Worm (Caenorhabditis elegans) whole organism, late embryonic: ENCODE measurements around the gene C08F1.11.

Source experiments
- F13H6.1 ChIP-seq: sonication (generic microtip); optimal IDR thresholded peaks from 2 replicates; lab custom pipeline; 2016; ENCODE audit warnings: missing genetic modification characterization, missing compliant biosample characterization
- K09A11.1 ChIP-seq: sonication (generic microtip); optimal IDR thresholded peaks from 2 replicates; lab custom pipeline; 2017; ENCODE audit warnings: antibody characterized with exemption, mild to moderate bottlenecking, missing genetic modification characterization, missing compliant biosample characterization; ENCODE audit not compliant: insufficient read depth
- T23F11.4 ChIP-seq: fragments of 200-800 bp; sonication (Bioruptor generic); optimal IDR thresholded peaks from 2 replicates; lab custom pipeline; 2018; ENCODE audit warnings: mild to moderate bottlenecking, missing genetic modification characterization, missing compliant biosample characterization
- ahr-1 ChIP-seq: sonication (generic microtip); optimal IDR thresholded peaks from 2 replicates; lab custom pipeline; 2016; ENCODE audit warnings: missing genetic modification characterization, missing compliant biosample characterization
- ceh-34 ChIP-seq: sonication (generic microtip); optimal IDR thresholded peaks from 2 replicates; lab custom pipeline; 2016; ENCODE audit warnings: mild to moderate bottlenecking, missing genetic modification characterization, missing compliant biosample characterization
- dve-1 ChIP-seq: sonication (generic microtip); optimal IDR thresholded peaks from 2 replicates; lab custom pipeline; 2017; ENCODE audit warnings: antibody characterized with exemption, mild to moderate bottlenecking, missing genetic modification characterization, missing compliant biosample characterization
- ets-4 ChIP-seq: sonication (generic microtip); optimal IDR thresholded peaks from 2 replicates; lab custom pipeline; 2016; ENCODE audit warnings: missing genetic modification characterization, missing compliant biosample characterization
- hlh-8 ChIP-seq: sonication (generic microtip); optimal IDR thresholded peaks from 2 replicates; lab custom pipeline; 2016; ENCODE audit warnings: missing genotype, missing genetic modification characterization, missing compliant biosample characterization
- pha-2 ChIP-seq: sonication (generic microtip); optimal IDR thresholded peaks from 2 replicates; lab custom pipeline; 2017; ENCODE audit warnings: mild to moderate bottlenecking, missing genetic modification characterization, missing compliant biosample characterization
- sox-2 ChIP-seq: fragments of 200-800 bp; sonication (Bioruptor generic); IDR thresholded peaks from 2 replicates; pipeline ENCODE4 v1.3.6; 2022; ENCODE audit warnings: missing genetic modification reagents, missing genetic modification characterization, missing compliant biosample characterization
- unc-3 ChIP-seq, 2 experiments: fragments of 200-800 bp in 1 of 2; sonication (Bioruptor generic) in 1 of 2; sonication (generic microtip) in 1 of 2; conservative IDR thresholded peaks in 1 of 2; optimal IDR thresholded peaks in 1 of 2; 2 replicates each; pipeline versions ENCODE4 v1.3.6 to Lab custom; 2016 to 2022; ENCODE audit warnings: missing compliant biosample characterization in 2 of 2, missing genetic modification characterization in 2 of 2, missing genetic modification reagents in 1 of 2
- unc-55 ChIP-seq: sonication (generic microtip); optimal IDR thresholded peaks from 2 replicates; lab custom pipeline; 2017; ENCODE audit warnings: missing biosample characterization, missing genetic modification reagents, missing genetic modification characterization
- ztf-16 ChIP-seq: sonication (generic microtip); optimal IDR thresholded peaks from 2 replicates; lab custom pipeline; 2017; ENCODE audit warnings: missing genetic modification characterization, missing compliant biosample characterization

DNA sequence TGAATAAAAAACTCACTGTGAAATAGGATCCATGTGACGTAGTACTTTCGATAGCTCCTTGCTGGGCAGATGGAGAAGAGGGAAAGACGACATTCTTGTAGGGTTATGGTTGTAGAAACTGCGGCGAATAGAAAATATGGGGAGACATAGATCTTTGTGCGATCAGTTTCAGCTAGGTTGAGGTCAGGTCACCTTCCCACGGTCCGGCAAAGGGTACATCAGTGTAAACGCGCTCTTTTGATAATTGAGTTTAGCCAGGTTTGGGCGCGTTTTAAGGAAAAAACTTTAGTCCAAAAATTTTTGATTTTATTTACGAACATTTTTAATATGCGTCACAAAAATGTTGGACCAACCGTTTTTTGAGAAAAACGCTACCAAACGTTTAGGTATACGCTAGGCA is 28.6 kb downstream of the C08F1.11 start, which contains the start of gene F36H5.17:
- TF ChIP-seq K09A11.1 (tag; lab: Kevin White, UChicago) (no peak), T23F11.4 (GFP tag; lab: Kevin White, UChicago) (no peak), ets-4 (no peak), ceh-34 (tag; lab: Kevin White, UChicago) (no peak), unc-55 (GFP tag; lab: Kevin White, UChicago) (no peak), ahr-1 (tag; lab: Kevin White, UChicago) (no peak), dve-1 (tag; lab: Kevin White, UChicago) (no peak), pha-2 (tag; lab: Kevin White, UChicago) (no peak), hlh-8 (tag; lab: Kevin White, UChicago) (no peak), ztf-16 (tag; lab: Kevin White, UChicago) (no peak), sox-2 (GFP tag; lab: Robert Waterston, UW) (no peak), F13H6.1 (tag; lab: Kevin White, UChicago) (no peak), unc-3 (GFP tag; conservative IDR thresholded peaks at IDR 0.05; lab: Robert Waterston, UW) (no peak), unc-3 (tag; optimal IDR thresholded peaks at IDR 0.05; lab: Kevin White, UChicago) (no peak)
